Worm (Caenorhabditis elegans) whole organism, midembryonic: Measurements from ENCODE around the gene try-8.

Experiments
- cog-1 ChIP-seq: sonication (generic microtip); optimal IDR thresholded peaks from 2 replicates; lab custom pipeline; 2016; ENCODE audit warnings: missing genetic modification characterization, missing compliant biosample characterization
- ref-1 ChIP-seq: fragments of 200-800 bp; sonication (Bioruptor generic); conservative IDR thresholded peaks from 2 replicates; pipeline ENCODE4 v1.3.6; 2022; ENCODE audit warnings: missing genetic modification reagents, missing genetic modification characterization, missing compliant biosample characterization

ce11 chrV:7492924-7493323 is 38.8 kb upstream of the try-8 start, which contains the start of gene srbc-10:
- TF ChIP-seq cog-1 (tag; lab: Kevin White, UChicago) (no peak), ref-1 (no peak)
